Fruit fly (Drosophila melanogaster): ENCODE measurements around the gene CG11841.

The CG11841 gene

dm6 chr3R:29063207-29063920, 12.5 kb downstream of the CG11841 start (continued):
- no peak for TF ChIP-seq bbx (GFP tag; IDR thresholded peaks at IDR 0.05; ENCODE audit: partially characterized antibody)
- TF ChIP-seq cwo (GFP tag; optimal IDR thresholded peaks at IDR 0.05), result peak; percentile 65
- TF ChIP-seq CG6813 (GFP tag; optimal IDR thresholded peaks at IDR 0.05), result no peak
- TF ChIP-seq CG10543 (GFP tag; optimal IDR thresholded peaks at IDR 0.05), result peak; percentile 88
- no peak for TF ChIP-seq grn (GFP tag; optimal IDR thresholded peaks at IDR 0.05)
- peak; percentile 34 for TF ChIP-seq nom (GFP tag; optimal IDR thresholded peaks at IDR 0.05)
- no peak for TF ChIP-seq Rfx (GFP tag; IDR thresholded peaks at IDR 0.05)
- TF ChIP-seq Ssrp (tag; optimal IDR thresholded peaks at IDR 0.05), result peak; percentile 80
- no peak for TF ChIP-seq CG8290 (GFP tag; optimal IDR thresholded peaks at IDR 0.05)
- peak in 1 of 2 experiments; percentile 79 for TF ChIP-seq CG8290 (tag; optimal IDR thresholded peaks at IDR 0.05)
- no peak for TF ChIP-seq CG8765 (GFP tag; IDR thresholded peaks at IDR 0.05)
- TF ChIP-seq CG10654 (GFP tag; optimal IDR thresholded peaks at IDR 0.05), result peak; percentile 41
- peak; percentile 85 for TF ChIP-seq CG11504 (tag; optimal IDR thresholded peaks at IDR 0.05)
- no peak for TF ChIP-seq dimm (GFP tag; IDR thresholded peaks at IDR 0.05)
- no peak for TF ChIP-seq kay (GFP tag; optimal IDR thresholded peaks at IDR 0.05)
- peak; percentile 64 for TF ChIP-seq fd3F (GFP tag; optimal IDR thresholded peaks at IDR 0.05)
- no peak for TF ChIP-seq abd-A (tag; optimal IDR thresholded peaks at IDR 0.05)
- TF ChIP-seq Dip2 (GFP tag; IDR thresholded peaks at IDR 0.05), result no peak
- peak; percentile 50 for TF ChIP-seq tin (GFP tag; optimal IDR thresholded peaks at IDR 0.05)
- no peak for TF ChIP-seq CG13123 (GFP tag; optimal IDR thresholded peaks at IDR 0.05)
- no peak for TF ChIP-seq CG4404 (GFP tag; IDR thresholded peaks at IDR 0.05)
- peak in 1 of 2 experiments; percentile 22 for TF ChIP-seq crp (GFP tag; optimal IDR thresholded peaks at IDR 0.05)
- TF ChIP-seq CG32767 (GFP tag; IDR thresholded peaks at IDR 0.05), result no peak
- TF ChIP-seq NfI (GFP tag; optimal IDR thresholded peaks at IDR 0.05), result peak; percentile 78
- TF ChIP-seq CG3995 (GFP tag; optimal IDR thresholded peaks at IDR 0.05), result no peak
- peak; percentile 50 for TF ChIP-seq Xbp1 (GFP tag; optimal IDR thresholded peaks at IDR 0.05)
- TF ChIP-seq lilli (GFP tag; optimal IDR thresholded peaks at IDR 0.05), result peak; percentile 72
- peak; percentile 83 for TF ChIP-seq Sox102F (GFP tag; optimal IDR thresholded peaks at IDR 0.05)
- no peak for TF ChIP-seq ab (GFP tag; optimal IDR thresholded peaks at IDR 0.05)
- no peak for TF ChIP-seq CHES-1-like (GFP tag; optimal IDR thresholded peaks at IDR 0.05)
- no peak for TF ChIP-seq CG11695 (GFP tag; IDR thresholded peaks at IDR 0.05)
- peak; percentile 22 for TF ChIP-seq CG17568 (GFP tag; optimal IDR thresholded peaks at IDR 0.05)
- TF ChIP-seq vvl (GFP tag; IDR thresholded peaks at IDR 0.05), result no peak
- no peak for TF ChIP-seq crol (GFP tag; IDR thresholded peaks at IDR 0.05)
- peak; percentile 41 for TF ChIP-seq sqz (GFP tag; optimal IDR thresholded peaks at IDR 0.05)
- TF ChIP-seq oc (tag; optimal IDR thresholded peaks at IDR 0.05), result peak; percentile 13
- TF ChIP-seq B-H1 (GFP tag; IDR thresholded peaks at IDR 0.05), result no peak
- peak; percentile 62 for TF ChIP-seq Chrac-16 (GFP tag; optimal IDR thresholded peaks at IDR 0.05)
- TF ChIP-seq btn (GFP tag; optimal IDR thresholded peaks at IDR 0.05), result peak; percentile 10
- peak; percentile 75 for TF ChIP-seq fd96Cb (tag; optimal IDR thresholded peaks at IDR 0.05)
- TF ChIP-seq CG13287 (GFP tag; IDR thresholded peaks at IDR 0.05; ENCODE audit: partially characterized antibody), result no peak
- peak; percentile 77 for TF ChIP-seq CG18619 (GFP tag; optimal IDR thresholded peaks at IDR 0.05)
- peak; percentile 77 for TF ChIP-seq MESR4 (GFP tag; optimal IDR thresholded peaks at IDR 0.05)
- no peak for TF ChIP-seq CG42726 (GFP tag; IDR thresholded peaks at IDR 0.05; ENCODE audit: partially characterized antibody)
- peak; percentile 26 for TF ChIP-seq Bdp1 (GFP tag; optimal IDR thresholded peaks at IDR 0.05)
- TF ChIP-seq CG6654 (GFP tag; optimal IDR thresholded peaks at IDR 0.05), result peak; percentile 23
- no peak for TF ChIP-seq Jarid2 (GFP tag; optimal IDR thresholded peaks at IDR 0.05)
- TF ChIP-seq Six4 (GFP tag; optimal IDR thresholded peaks at IDR 0.05), result peak; percentile 39
- TF ChIP-seq CG12071 (GFP tag; optimal IDR thresholded peaks at IDR 0.05), result no peak
